Worm (Caenorhabditis elegans): ENCODE measurements around the gene C01G10.17.
"Not testable (repeated sequence)": the region's sequence is repeated elsewhere in the genome, so short reads cannot be mapped to it uniquely, and the experiment has no call there.

Gene C01G10.17

DNA sequence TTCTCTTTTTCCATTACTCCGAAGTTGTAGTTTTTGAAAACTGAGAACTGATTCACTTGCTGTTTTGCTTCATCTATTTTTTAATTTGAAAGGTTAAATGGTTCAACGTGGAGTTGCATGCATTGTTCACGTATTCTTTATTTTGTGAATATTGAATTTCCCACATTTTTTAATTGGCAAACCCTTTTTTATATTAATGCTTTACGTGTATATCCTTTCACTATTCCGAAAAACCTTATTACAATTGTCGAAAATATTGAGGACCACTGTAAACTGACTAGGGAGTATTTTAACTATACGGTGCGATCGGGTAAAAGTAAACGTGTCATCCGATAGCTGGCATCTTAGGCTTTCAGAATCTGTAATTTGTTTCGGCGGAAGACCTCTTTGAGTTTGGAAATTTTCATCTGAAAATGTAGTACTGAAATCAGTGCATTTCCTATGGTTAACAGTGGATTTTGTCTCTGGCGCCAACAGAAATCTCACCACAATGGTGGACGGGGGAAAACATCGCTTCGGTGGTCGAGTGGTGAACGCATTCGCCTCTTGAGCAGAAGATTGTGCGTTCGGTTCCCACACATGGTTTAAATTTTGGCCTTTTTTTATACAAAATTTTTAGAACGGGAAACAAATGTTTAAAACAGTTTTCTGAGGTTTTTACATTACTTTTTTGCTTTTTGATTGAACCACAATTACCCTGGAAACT, 15.5 kb downstream of the C01G10.17 start, which contains the start of gene C01G10.14:
TSS of gene C01G10.14 (minus strand) at position 51 of the 706 bp plus-strand sequence.
- TF ChIP-seq hmg-11, ceh-9, ztf-4 (tag; optimal IDR thresholded peaks at IDR 0.05): not testable (repeated sequence)

DNA sequence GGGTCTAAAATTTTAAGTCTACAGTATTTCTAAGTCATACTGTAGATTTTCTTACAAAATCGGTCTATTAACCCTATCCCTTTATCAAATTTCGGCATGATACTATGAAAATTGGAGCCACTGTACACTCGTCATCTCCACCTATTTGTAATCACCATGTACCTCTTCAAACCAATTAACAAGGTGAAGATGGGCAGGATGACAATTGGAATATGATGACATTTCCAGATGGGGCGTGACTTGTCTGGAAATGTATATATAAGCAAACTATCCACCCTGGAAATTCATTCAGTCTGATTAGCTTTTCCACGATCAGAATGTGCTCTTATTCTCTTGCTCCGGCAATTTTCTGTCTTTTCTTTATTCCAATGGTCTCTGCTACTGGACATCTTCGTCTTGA, 18.7 kb downstream of the C01G10.17 start, which contains the start of gene Y75B12A.2:
TSS of gene Y75B12A.2 (plus strand) at position 301 of the 400 bp plus-strand sequence.
- TF ChIP-seq ZK546.5 (tag; optimal IDR thresholded peaks at IDR 0.05), result no peak
- no peak for TF ChIP-seq lin-15B (tag; optimal IDR thresholded peaks at IDR 0.05)
- TF ChIP-seq ceh-28 (tag; optimal IDR thresholded peaks at IDR 0.05), result no peak
- no peak for TF ChIP-seq elt-3 (tag; optimal IDR thresholded peaks at IDR 0.05)
- no peak for TF ChIP-seq fkh-10 (GFP tag; optimal IDR thresholded peaks at IDR 0.05)
- TF ChIP-seq ceh-82 (tag; optimal IDR thresholded peaks at IDR 0.05), result no peak
- TF ChIP-seq lin-39 (tag; optimal IDR thresholded peaks at IDR 0.05), result no peak
- TF ChIP-seq elt-1 (tag; optimal IDR thresholded peaks at IDR 0.05), result no peak

DNA sequence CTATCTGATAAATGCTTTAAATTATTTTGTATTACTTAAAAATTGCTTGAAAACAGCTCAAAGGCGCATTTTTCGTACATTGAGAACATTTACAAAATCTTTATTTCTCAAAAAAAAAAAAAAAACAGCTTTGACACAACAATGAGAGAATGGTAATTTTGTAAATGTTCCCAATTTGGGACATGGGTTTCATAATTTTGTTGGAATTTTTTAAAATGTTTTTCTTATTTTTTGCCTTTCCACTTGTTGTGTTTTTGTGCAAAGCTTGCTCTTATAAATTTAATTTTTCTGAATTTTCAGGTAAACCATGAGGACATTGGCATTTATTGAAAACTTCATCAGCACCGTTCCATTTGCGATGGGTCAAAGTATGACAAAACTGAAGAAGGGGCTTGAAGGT, 21.1 kb downstream of the C01G10.17 start, which contains the start of gene T01G5.7:
TSS of gene T01G5.7 (plus strand) at position 301 of the 400 bp plus-strand sequence.
- no peak for TF ChIP-seq ceh-82 (tag; optimal IDR thresholded peaks at IDR 0.05)
- TF ChIP-seq egl-27 (tag; optimal IDR thresholded peaks at IDR 0.05), result no peak
- TF ChIP-seq elt-1 (tag; optimal IDR thresholded peaks at IDR 0.05), result no peak
- no peak for TF ChIP-seq lin-39 (tag; optimal IDR thresholded peaks at IDR 0.05)
- no peak for TF ChIP-seq skn-1 (tag; optimal IDR thresholded peaks at IDR 0.05)
- TF ChIP-seq nhr-28 (tag; optimal IDR thresholded peaks at IDR 0.05), result no peak
- TF ChIP-seq snpc-4 (tag; optimal IDR thresholded peaks at IDR 0.05), result no peak
- no peak for TF ChIP-seq ceh-16 (tag; optimal IDR thresholded peaks at IDR 0.05)
- TF ChIP-seq unc-39 (tag; optimal IDR thresholded peaks at IDR 0.05), result no peak
- TF ChIP-seq nhr-12 (tag; optimal IDR thresholded peaks at IDR 0.05), result no peak
- TF ChIP-seq aly-2 (tag; optimal IDR thresholded peaks at IDR 0.05), result no peak
- TF ChIP-seq ama-1 (optimal IDR thresholded peaks at IDR 0.05), result no peak
- no peak for TF ChIP-seq nhr-237 (tag; optimal IDR thresholded peaks at IDR 0.05)
- no peak for TF ChIP-seq fkh-2 (tag; optimal IDR thresholded peaks at IDR 0.05)

DNA sequence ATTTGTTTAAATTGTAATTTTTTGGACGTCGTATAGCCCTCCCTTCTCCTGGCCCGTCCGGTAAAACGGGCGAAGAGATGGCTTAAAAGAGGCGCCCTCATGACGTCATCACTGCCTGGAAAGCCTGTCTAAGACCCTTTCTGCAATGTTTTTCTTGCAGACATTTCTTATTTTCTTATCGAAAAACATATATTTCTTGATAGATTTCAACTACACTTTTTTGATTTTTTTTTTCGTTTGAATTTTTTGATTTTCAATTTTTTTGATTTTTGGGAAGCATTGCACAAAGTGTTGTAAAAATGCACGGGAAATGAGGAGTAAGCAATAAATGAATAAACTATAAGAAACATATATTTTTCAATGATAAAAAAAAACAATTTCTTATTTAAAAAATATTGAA, 23.4 kb downstream of the C01G10.17 start, which contains the start of gene T01G5.6:
TSS of gene T01G5.6 (minus strand) at position 101 of the 400 bp plus-strand sequence.
- no peak for TF ChIP-seq jun-1 (tag; optimal IDR thresholded peaks at IDR 0.05)
- no peak for TF ChIP-seq ztf-11 (tag; optimal IDR thresholded peaks at IDR 0.05)
- no peak for TF ChIP-seq nhr-11 (tag; optimal IDR thresholded peaks at IDR 0.05)
- no peak for TF ChIP-seq nhr-23 (tag; optimal IDR thresholded peaks at IDR 0.05)
- TF ChIP-seq nhr-237 (tag; optimal IDR thresholded peaks at IDR 0.05), result no peak
- no peak for TF ChIP-seq unc-39 (tag; optimal IDR thresholded peaks at IDR 0.05)
- no peak for TF ChIP-seq egl-27 (tag; optimal IDR thresholded peaks at IDR 0.05)
- no peak for TF ChIP-seq sea-2 (GFP tag; optimal IDR thresholded peaks at IDR 0.05)
- TF ChIP-seq eor-1 (tag; optimal IDR thresholded peaks at IDR 0.05), result no peak
- no peak for TF ChIP-seq fkh-10 (GFP tag; optimal IDR thresholded peaks at IDR 0.05)
- no peak for TF ChIP-seq daf-12 (tag; optimal IDR thresholded peaks at IDR 0.05)

DNA sequence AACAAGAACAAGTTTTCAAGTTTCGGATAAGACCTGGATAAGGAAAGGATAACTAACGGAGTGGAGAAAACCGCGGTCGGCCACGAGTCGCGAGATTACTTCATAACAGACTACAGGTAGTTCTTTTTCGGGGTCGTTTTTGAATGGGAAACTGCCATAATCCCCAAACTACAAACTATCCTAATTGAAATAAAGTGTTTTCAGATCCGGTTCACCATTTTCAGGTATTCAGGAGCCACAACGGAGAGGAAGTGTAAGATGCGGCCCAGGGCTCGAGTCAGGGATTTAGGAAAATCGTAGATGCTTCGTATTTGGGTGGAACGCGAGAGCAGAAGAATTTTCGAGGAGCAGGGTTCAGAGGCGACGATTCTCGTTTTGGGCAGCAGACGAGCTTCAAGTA, 25.4 kb downstream of the C01G10.17 start, which contains the start of gene T01G5.8:
TSS of gene T01G5.8 (plus strand) at position 301 of the 400 bp plus-strand sequence.
- not testable (repeated sequence) for TF ChIP-seq elt-1, mdl-1, jun-1 (tag; optimal IDR thresholded peaks at IDR 0.05)

DNA sequence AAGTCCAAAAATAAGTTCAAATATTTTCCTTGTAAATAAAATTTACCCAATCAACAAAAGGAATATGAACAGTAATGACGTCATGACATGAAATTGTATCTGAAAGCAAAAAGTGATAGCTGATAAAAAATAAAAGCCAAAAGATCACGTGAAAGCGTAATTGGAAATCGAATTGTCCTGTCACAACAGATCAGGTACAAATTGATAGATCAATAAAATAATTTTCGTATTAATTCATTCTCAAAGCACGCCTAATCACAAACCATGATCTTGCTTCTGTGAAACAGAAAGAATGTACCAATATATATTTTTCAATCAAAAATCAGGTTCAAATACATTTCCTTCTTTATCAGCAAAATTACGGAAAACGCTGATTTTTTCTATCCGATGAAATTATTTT, 29.0 kb downstream of the C01G10.17 start, which contains the start of gene flor-1:
TSS of gene flor-1 (minus strand) at position 101 of the 400 bp plus-strand sequence.
- TF ChIP-seq elt-2 (tag; optimal IDR thresholded peaks at IDR 0.05), result no peak
- no peak for TF ChIP-seq elt-3 (tag; optimal IDR thresholded peaks at IDR 0.05)

Measured in whole organism, L3 larva.